Fruit fly (Drosophila melanogaster) whole organism, embryonic: ENCODE data around the gene Ssu72.

ENCODE experiments used
- Ada2b ChIP-seq: fragments of 200-800 bp; sonication (Bioruptor generic); IDR thresholded peaks from 2 replicates; pipeline ENCODE4 v1.3.6; 2022; ENCODE audit warnings: missing biosample characterization, missing genetic modification characterization
- Awh ChIP-seq: fragments of 200-800 bp; sonication (Bioruptor generic); IDR thresholded peaks from 2 replicates; pipeline ENCODE4, ENCODE4 v1.3.6; 2022; ENCODE audit warnings: missing biosample characterization, missing genetic modification characterization
- CG11695 ChIP-seq: fragments of 200-800 bp; sonication (Bioruptor generic); IDR thresholded peaks from 3 replicates; pipeline ENCODE4 v1.3.6; 2022; ENCODE audit warnings: missing biosample characterization, missing genetic modification characterization
- CG1233 ChIP-seq: fragments of 200-800 bp; sonication (Bioruptor generic); optimal IDR thresholded peaks from 4 replicates; lab custom pipeline; 2018; ENCODE audit warnings: missing biosample characterization, mild to moderate bottlenecking, missing genetic modification characterization
- CG13287 ChIP-seq: fragments of 200-800 bp; sonication (Bioruptor generic); IDR thresholded peaks from 2 replicates; pipeline ENCODE4 v1.3.6; 2022; ENCODE audit warnings: missing biosample characterization, missing genetic modification characterization; ENCODE audit not compliant: partially characterized antibody
- CG1529 ChIP-seq: fragments of 200-800 bp; sonication (Bioruptor generic); optimal IDR thresholded peaks from 3 replicates; lab custom pipeline; 2018; ENCODE audit warnings: missing biosample characterization, missing genetic modification characterization
- CG15696 ChIP-seq: fragments of 200-800 bp; sonication (Bioruptor generic); optimal IDR thresholded peaks from 2 replicates; lab custom pipeline; 2019; ENCODE audit warnings: missing biosample characterization, mild to moderate bottlenecking, missing genetic modification characterization, moderate library complexity
- CG1647 ChIP-seq: fragments of 200-800 bp; sonication (Bioruptor generic); optimal IDR thresholded peaks from 3 replicates; lab custom pipeline; 2016; ENCODE audit warnings: missing biosample characterization, missing genetic modification characterization
- CG17361 ChIP-seq: fragments of 200-800 bp; sonication (Bioruptor generic); IDR thresholded peaks from 3 replicates; pipeline ENCODE4 v1.3.6; 2022; ENCODE audit warnings: missing biosample characterization, missing genetic modification characterization
- CG18764 ChIP-seq: fragments of 200-800 bp; sonication (Bioruptor generic); optimal IDR thresholded peaks from 3 replicates; lab custom pipeline; 2016; ENCODE audit warnings: missing biosample characterization, missing genetic modification characterization
- CG2120 ChIP-seq: fragments of 200-800 bp; sonication (Bioruptor generic); optimal IDR thresholded peaks from 3 replicates; lab custom pipeline; 2016; ENCODE audit warnings: missing biosample characterization, missing genetic modification characterization
- CG2678 ChIP-seq: fragments of 200-800 bp; sonication (Bioruptor generic); optimal IDR thresholded peaks from 3 replicates; lab custom pipeline; 2019; ENCODE audit warnings: missing biosample characterization, mild to moderate bottlenecking, missing genetic modification characterization, moderate library complexity
- CG3163 ChIP-seq: fragments of 200-800 bp; sonication (Bioruptor generic); optimal IDR thresholded peaks from 3 replicates; lab custom pipeline; 2016; ENCODE audit warnings: missing biosample characterization, missing genetic modification characterization
- CG32532 ChIP-seq: fragments of 200-800 bp; sonication (Bioruptor generic); IDR thresholded peaks from 2 replicates; pipeline ENCODE4 v1.3.6; 2022; ENCODE audit warnings: missing biosample characterization, missing genetic modification characterization
- CG32772 ChIP-seq: fragments of 200-800 bp; sonication (Bioruptor generic); IDR thresholded peaks from 2 replicates; pipeline ENCODE4 v1.3.6; 2022; ENCODE audit warnings: missing biosample characterization, missing genetic modification characterization
- CG3281 ChIP-seq: fragments of 200-800 bp; sonication (Bioruptor generic); optimal IDR thresholded peaks from 3 replicates; lab custom pipeline; 2017; ENCODE audit warnings: missing biosample characterization, mild to moderate bottlenecking, missing genetic modification characterization
- CG33213 ChIP-seq: fragments of 200-800 bp; sonication (Bioruptor generic); optimal IDR thresholded peaks from 3 replicates; lab custom pipeline; 2016; ENCODE audit warnings: missing biosample characterization, missing genetic modification characterization
- CG4730 ChIP-seq: fragments of 200-800 bp; sonication (Bioruptor generic); IDR thresholded peaks from 2 replicates; pipeline ENCODE4 v1.3.6; 2022; ENCODE audit warnings: missing biosample characterization, missing genetic modification characterization
- CG6689 ChIP-seq: fragments of 200-800 bp; sonication (Bioruptor generic); IDR thresholded peaks from 2 replicates; pipeline ENCODE4 v1.3.6; 2022; ENCODE audit warnings: missing biosample characterization, missing genetic modification characterization
- CG6791 ChIP-seq: fragments of 200-800 bp; sonication (Bioruptor generic); IDR thresholded peaks from 3 replicates; pipeline ENCODE4 v1.3.6; 2022; ENCODE audit warnings: missing biosample characterization, missing genetic modification characterization; ENCODE audit not compliant: partially characterized antibody
- CG7745 ChIP-seq: fragments of 200-800 bp; sonication (Bioruptor generic); optimal IDR thresholded peaks from 2 replicates; lab custom pipeline; 2018; ENCODE audit warnings: missing biosample characterization, mild to moderate bottlenecking, missing genetic modification characterization, moderate library complexity
- CG8290 ChIP-seq, 3 experiments: fragments of 200-800 bp; sonication (Bioruptor generic); optimal IDR thresholded peaks; 2 replicates each; lab custom pipeline; 2016 to 2019; ENCODE audit warnings: missing biosample characterization in 3 of 3, missing genetic modification characterization in 3 of 3, mild to moderate bottlenecking in 2 of 3, moderate library complexity in 1 of 3
- CG8388 ChIP-seq: fragments of 200-800 bp; sonication (Bioruptor generic); optimal IDR thresholded peaks from 2 replicates; lab custom pipeline; 2019; ENCODE audit warnings: missing biosample characterization, mild to moderate bottlenecking, missing genetic modification characterization, moderate library complexity
- CG9797 ChIP-seq: fragments of 200-800 bp; sonication (Bioruptor generic); optimal IDR thresholded peaks from 3 replicates; lab custom pipeline; 2018; ENCODE audit warnings: missing biosample characterization, mild to moderate bottlenecking, missing genetic modification characterization
- HLHmδ ChIP-seq: fragments of 200-800 bp; sonication (Bioruptor generic); optimal IDR thresholded peaks from 2 replicates; lab custom pipeline; 2018; ENCODE audit warnings: missing biosample characterization, mild to moderate bottlenecking, missing genetic modification characterization, moderate library complexity
- NFAT ChIP-seq: fragments of 200-800 bp; sonication (Bioruptor generic); IDR thresholded peaks from 2 replicates; pipeline ENCODE4 v1.3.6; 2022; ENCODE audit warnings: missing biosample characterization, missing genetic modification characterization
- Rfx ChIP-seq: fragments of 200-800 bp; sonication (Bioruptor generic); IDR thresholded peaks from 2 replicates; pipeline ENCODE4 v1.3.6; 2022; ENCODE audit warnings: missing biosample characterization, missing genetic modification characterization
- Scr ChIP-seq: fragments of 200-800 bp; sonication (Bioruptor generic); IDR thresholded peaks from 2 replicates; pipeline ENCODE4 v1.3.6; 2022; ENCODE audit warnings: missing biosample characterization, missing genetic modification characterization; ENCODE audit not compliant: partially characterized antibody
- Six4 ChIP-seq: fragments of 200-800 bp; sonication (Bioruptor generic); optimal IDR thresholded peaks from 2 replicates; lab custom pipeline; 2016; ENCODE audit warnings: missing biosample characterization, missing genetic modification characterization
- Sry-δ ChIP-seq: fragments of 200-800 bp; sonication (Bioruptor generic); optimal IDR thresholded peaks from 2 replicates; lab custom pipeline; 2016; ENCODE audit warnings: missing biosample characterization, missing genetic modification characterization
- al ChIP-seq: fragments of 200-800 bp; sonication (Bioruptor generic); IDR thresholded peaks from 2 replicates; pipeline ENCODE4 v1.3.6; 2022; ENCODE audit warnings: missing biosample characterization, missing genetic modification characterization
- dati ChIP-seq: fragments of 200-800 bp; sonication (Bioruptor generic); IDR thresholded peaks from 2 replicates; pipeline ENCODE4 v1.3.6; 2022; ENCODE audit warnings: missing biosample characterization, missing genetic modification characterization
- dmrt99B ChIP-seq: fragments of 200-800 bp; sonication (Bioruptor generic); optimal IDR thresholded peaks from 2 replicates; lab custom pipeline; 2018; ENCODE audit warnings: missing biosample characterization, mild to moderate bottlenecking, missing genetic modification characterization, moderate library complexity
- emc ChIP-seq: fragments of 200-800 bp; sonication (Bioruptor generic); optimal IDR thresholded peaks from 2 replicates; lab custom pipeline; 2016; ENCODE audit warnings: missing biosample characterization, missing genetic modification characterization
- exex ChIP-seq: fragments of 200-800 bp; sonication (Bioruptor generic); optimal IDR thresholded peaks from 4 replicates; lab custom pipeline; 2018; ENCODE audit warnings: missing biosample characterization, mild to moderate bottlenecking, missing genetic modification characterization, moderate library complexity
- gem ChIP-seq: fragments of 200-800 bp; sonication (Bioruptor generic); optimal IDR thresholded peaks from 2 replicates; lab custom pipeline; 2019; ENCODE audit warnings: missing biosample characterization, mild to moderate bottlenecking, missing genetic modification characterization, moderate library complexity
- gfzf ChIP-seq: fragments of 200-800 bp; sonication (Bioruptor generic); optimal IDR thresholded peaks from 2 replicates; lab custom pipeline; 2016; ENCODE audit warnings: missing biosample characterization, mild to moderate bottlenecking, missing genetic modification characterization, moderate library complexity
- her ChIP-seq: fragments of 200-800 bp; sonication (Bioruptor generic); optimal IDR thresholded peaks from 2 replicates; lab custom pipeline; 2016; ENCODE audit warnings: missing biosample characterization, missing genetic modification characterization
- ind ChIP-seq: fragments of 200-800 bp; sonication (Bioruptor generic); optimal IDR thresholded peaks from 3 replicates; lab custom pipeline; 2016; ENCODE audit warnings: missing biosample characterization, missing genetic modification characterization
- lbe ChIP-seq: fragments of 200-800 bp; sonication (Bioruptor generic); optimal IDR thresholded peaks from 2 replicates; lab custom pipeline; 2016; ENCODE audit warnings: missing biosample characterization, mild to moderate bottlenecking, missing genetic modification characterization
- otp ChIP-seq: fragments of 200-800 bp; sonication (Bioruptor generic); IDR thresholded peaks from 3 replicates; pipeline ENCODE4, ENCODE4 v1.3.6; 2022; ENCODE audit warnings: missing biosample characterization, missing genetic modification characterization
- pan ChIP-seq, 4 experiments: fragments of >200 bp in 3 of 4; fragments of 200-800 bp in 1 of 4; sonication (Bioruptor generic) in 1 of 4; optimal IDR thresholded peaks in 3 of 4; IDR thresholded peaks in 1 of 4; 2 replicates each; pipeline versions ENCODE4 v1.3.6 to Lab custom; 2017 to 2022; ENCODE audit warnings: missing biosample characterization in 2 of 4, missing genetic modification characterization in 2 of 4, mixed read lengths in 1 of 4
- pzg ChIP-seq: fragments of 200-800 bp; sonication (Bioruptor generic); optimal IDR thresholded peaks from 3 replicates; lab custom pipeline; 2018; ENCODE audit warnings: missing biosample characterization, mild to moderate bottlenecking, missing genetic modification characterization, moderate library complexity
- sisA ChIP-seq: fragments of 200-800 bp; sonication (Bioruptor generic); IDR thresholded peaks from 2 replicates; pipeline ENCODE4 v1.3.6; 2022; ENCODE audit warnings: missing biosample characterization, missing genetic modification characterization
- sqz ChIP-seq: fragments of 200-800 bp; sonication (Bioruptor generic); optimal IDR thresholded peaks from 3 replicates; lab custom pipeline; 2018; ENCODE audit warnings: missing biosample characterization, mild to moderate bottlenecking, missing genetic modification characterization
- twi ChIP-seq: fragments of 200-800 bp; optimal IDR thresholded peaks from 2 replicates; lab custom pipeline; 2019; ENCODE audit warnings: missing biosample characterization, mild to moderate bottlenecking, missing genetic modification characterization, moderate library complexity
- zfh1 ChIP-seq: fragments of 200-800 bp; sonication (Bioruptor generic); IDR thresholded peaks from 3 replicates; pipeline ENCODE4 v1.3.6; 2022; ENCODE audit warnings: missing biosample characterization, missing genetic modification characterization

The Ssu72 gene

DNA sequence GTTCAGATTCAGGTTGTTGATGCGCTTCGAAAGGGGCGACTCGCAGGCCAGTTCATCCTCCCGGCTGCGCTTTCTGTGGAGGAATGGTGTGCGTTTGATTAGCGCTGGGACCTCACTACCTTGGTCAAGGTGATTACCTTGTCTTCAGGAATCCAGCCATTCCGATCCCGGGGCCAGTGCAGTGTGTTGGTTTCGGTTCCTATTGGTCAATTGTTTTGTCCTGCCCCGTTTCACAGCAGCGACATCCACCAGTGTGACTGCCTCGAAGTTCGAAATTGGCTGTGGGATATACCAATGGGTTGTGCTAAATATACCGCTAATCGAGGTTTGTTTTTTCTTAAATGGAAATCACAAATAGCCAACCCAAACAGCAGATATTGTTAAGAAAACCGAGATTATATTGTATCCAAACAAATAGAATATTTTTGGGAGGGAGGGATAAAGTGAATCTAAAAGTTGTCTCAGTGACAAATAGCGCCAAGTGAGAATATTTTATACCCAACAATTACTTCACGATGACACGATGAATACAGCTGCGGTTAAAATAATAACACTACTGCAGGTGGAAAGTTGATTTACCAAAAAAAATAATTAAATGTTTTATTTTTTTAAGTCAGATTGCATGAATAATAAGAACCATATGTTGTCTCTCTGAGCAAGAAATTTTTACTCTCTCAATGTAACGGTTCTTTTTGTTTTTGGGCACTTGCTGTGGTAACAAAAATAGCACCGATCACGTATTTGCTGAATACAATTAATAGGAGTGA, 30.6 kb downstream of the Ssu72 start, which contains the start of gene CG14229 (continued):
- TF ChIP-seq pan (optimal IDR thresholded peaks at IDR 0.05; lab: Kevin White, UChicago) (no peak), pan (GFP tag; optimal IDR thresholded peaks at IDR 0.05 in 1 of 2, IDR thresholded peaks at IDR 0.05 in 1 of 2) (peak in 1 of 2 experiments; percentile 50), CG13287 (GFP tag; lab: Robert Waterston, UW) (peak; percentile 27; the same call in 1 of the 2 replicates), ind (GFP tag; lab: Kevin White, UChicago) (peak; percentile 26), Scr (peak; percentile 37; the same call in 1 of the 2 replicates), CG17361 (GFP tag; lab: Robert Waterston, UW) (no peak), otp (GFP tag; lab: Robert Waterston, UW) (0 out of 3 replicates have a peak, but pooled peaks have one; percentile 21), her (GFP tag; lab: Kevin White, UChicago) (no peak), CG8388 (GFP tag; lab: Kevin White, UChicago) (no peak), Ada2b (GFP tag; lab: Robert Waterston, UW) (peak; percentile 42; the same call in 1 of the 2 replicates), pzg (GFP tag; lab: Kevin White, UChicago) (peak; percentile 44), CG2678 (tag; lab: Kevin White, UChicago) (peak; percentile 7), CG32532 (peak; percentile 39; the same call in 1 of the 2 replicates), CG32772 (GFP tag; lab: Robert Waterston, UW) (0 out of 2 replicates have a peak, but pooled peaks have one; percentile 17), Awh (GFP tag; lab: Robert Waterston, UW) (0 out of 2 replicates have a peak, but pooled peaks have one; percentile 24), zfh1 (peak; percentile 15; the same call in 1 of the 3 replicates), CG6689 (GFP tag; lab: Robert Waterston, UW) (peak; percentile 77), CG1647 (GFP tag; lab: Kevin White, UChicago) (no peak), CG11695 (GFP tag; lab: Robert Waterston, UW) (peak; percentile 53; the same call in 1 of the 3 replicates), exex (tag; lab: Kevin White, UChicago) (no peak), CG33213 (GFP tag; lab: Kevin White, UChicago) (no peak), Sry-δ (peak; percentile 3), CG2120 (GFP tag; lab: Kevin White, UChicago) (peak; percentile 30), sqz (GFP tag; lab: Kevin White, UChicago) (no peak), CG3281 (GFP tag; lab: Kevin White, UChicago) (peak; percentile 3), CG1529 (GFP tag; lab: Kevin White, UChicago) (no peak), gem (tag; lab: Kevin White, UChicago) (peak; percentile 38), CG1233 (GFP tag; lab: Kevin White, UChicago) (no peak), Six4 (GFP tag; lab: Kevin White, UChicago) (peak; percentile 12), HLHmδ (no peak), twi (tag; lab: Kevin White, UChicago) (no peak), CG9797 (GFP tag; lab: Kevin White, UChicago) (peak; percentile 35), CG4730 (GFP tag; lab: Robert Waterston, UW) (peak; percentile 40; the same call in 1 of the 2 replicates), al (GFP tag; lab: Robert Waterston, UW) (peak; percentile 27; the same call in 1 of the 2 replicates), sisA (GFP tag; lab: Robert Waterston, UW) (peak; percentile 44), CG3163 (no peak)

- peak; percentile 43; the same call in 1 of the 2 replicates for TF ChIP-seq Rfx
- 0 out of 2 replicates have a peak, but pooled peaks have one; percentile 16 for TF ChIP-seq NFAT (GFP tag; lab: Robert Waterston, UW)
- no peak for TF ChIP-seq dmrt99B (tag; lab: Kevin White, UChicago)
- TF ChIP-seq emc (GFP tag; lab: Kevin White, UChicago): no peak
- TF ChIP-seq gfzf (GFP tag; lab: Kevin White, UChicago): peak; percentile 58
- TF ChIP-seq lbe (GFP tag; lab: Kevin White, UChicago): no peak
- TF ChIP-seq CG8290 (GFP tag; optimal IDR thresholded peaks at IDR 0.05; lab: Kevin White, UChicago): peak; percentile 34
- peak in 1 of 2 experiments; percentile 75 for TF ChIP-seq CG8290 (tag; optimal IDR thresholded peaks at IDR 0.05; lab: Kevin White, UChicago)
- TF ChIP-seq CG15696: no peak
- TF ChIP-seq dati (GFP tag; lab: Robert Waterston, UW): no peak
- TF ChIP-seq CG6791 (GFP tag; lab: Robert Waterston, UW): peak; percentile 42; the same call in 2 of the 3 replicates
- TF ChIP-seq CG33213 (GFP tag; lab: Kevin White, UChicago): no peak
- TF ChIP-seq CG7745 (tag; lab: Kevin White, UChicago): no peak
- TF ChIP-seq CG18764 (GFP tag; lab: Kevin White, UChicago): no peak
- TF ChIP-seq pzg (GFP tag; lab: Kevin White, UChicago): peak; percentile 66
Observed at dm6 chrX:19696845-19697244, 32.5 kb downstream of the Ssu72 start, which contains the start of gene Cdc42. Gene Cdc42, plus strand, starts transcription at chrX:19697091.
